Fruit fly (Drosophila melanogaster): Measurements from ENCODE around the gene COX7B.

Gene COX7B

dm6 chr3L:17433555-17433954 is 8.3 kb downstream of the COX7B start, which contains the start of the genes Coq4 and CG32176:
Gene Coq4, minus strand, starts transcription at chr3L:17433621.
Gene CG32176, plus strand, starts transcription at chr3L:17433868.
- peak; percentile 92 for TF ChIP-seq CG17801 (GFP tag; optimal IDR thresholded peaks at IDR 0.05; ENCODE audit: partially characterized antibody)

dm6 chr3L:17436331-17436730 is 11.1 kb downstream of the COX7B start, which contains the start of gene CG12229:
Gene CG12229, minus strand, starts transcription at chr3L:17436431.
- TF ChIP-seq CG17801 (GFP tag; optimal IDR thresholded peaks at IDR 0.05; ENCODE audit: partially characterized antibody) = no peak

dm6 chr3L:17438872-17439495 is 13.7 kb downstream of the COX7B start, which contains the start of gene CG18265:
Gene CG18265, plus strand, starts transcription at chr3L:17439401.
- TF ChIP-seq CG17801 (GFP tag; optimal IDR thresholded peaks at IDR 0.05; ENCODE audit: partially characterized antibody) = no peak

dm6 chr3L:17441602-17442001 is 16.3 kb downstream of the COX7B start:
- TF ChIP-seq CG17801 (GFP tag; optimal IDR thresholded peaks at IDR 0.05; ENCODE audit: partially characterized antibody) = no peak

dm6 chr3L:17444569-17444968 is 19.3 kb downstream of the COX7B start:
- TF ChIP-seq CG17801 (GFP tag; optimal IDR thresholded peaks at IDR 0.05; ENCODE audit: partially characterized antibody) = no peak

dm6 chr3L:17445629-17446431 is 20.6 kb downstream of the COX7B start:
- no peak for TF ChIP-seq CG17801 (GFP tag; optimal IDR thresholded peaks at IDR 0.05; ENCODE audit: partially characterized antibody)

dm6 chr3L:17447881-17448280 is 22.6 kb downstream of the COX7B start:
- TF ChIP-seq CG17801 (GFP tag; optimal IDR thresholded peaks at IDR 0.05; ENCODE audit: partially characterized antibody) = no peak

- no peak for TF ChIP-seq CG17801 (GFP tag; optimal IDR thresholded peaks at IDR 0.05; ENCODE audit: partially characterized antibody)
Measured at dm6 chr3L:17457695-17458242, 32.5 kb downstream of the COX7B start.

- no peak for TF ChIP-seq CG17801 (GFP tag; optimal IDR thresholded peaks at IDR 0.05; ENCODE audit: partially characterized antibody)
Measured at dm6 chr3L:17458856-17459518, 33.7 kb downstream of the COX7B start.

dm6 chr3L:17461369-17462012 is 36.2 kb downstream of the COX7B start:
- no peak for TF ChIP-seq CG17801 (GFP tag; optimal IDR thresholded peaks at IDR 0.05; ENCODE audit: partially characterized antibody)

- no peak for TF ChIP-seq CG17801 (GFP tag; optimal IDR thresholded peaks at IDR 0.05; ENCODE audit: partially characterized antibody)
Measured at dm6 chr3L:17462474-17462873, 37.2 kb downstream of the COX7B start.

- TF ChIP-seq CG17801 (GFP tag; optimal IDR thresholded peaks at IDR 0.05; ENCODE audit: partially characterized antibody) = no peak
Measured at dm6 chr3L:17465804-17466203, 40.5 kb downstream of the COX7B start, which contains the start of gene QIL1. Gene QIL1, plus strand, starts transcription at chr3L:17465945.

dm6 chr3L:17470110-17470509 is 44.8 kb downstream of the COX7B start, which contains the start of gene SecCl:
Gene SecCl, plus strand, starts transcription at chr3L:17470127.
- TF ChIP-seq CG17801 (GFP tag; optimal IDR thresholded peaks at IDR 0.05; ENCODE audit: partially characterized antibody) = no peak

dm6 chr3L:17473889-17474288 is 48.6 kb downstream of the COX7B start:
- no peak for TF ChIP-seq CG17801 (GFP tag; optimal IDR thresholded peaks at IDR 0.05; ENCODE audit: partially characterized antibody)

Measured in ovary, adult (tissue).